Fruit fly (Drosophila melanogaster): Measurements from ENCODE around the gene Cht11.

The Cht11 gene

dm6 chrX:6852574-6852973 lies 3.3 kb upstream of the Cht11 start (continued):
- TF ChIP-seq Sry-β (GFP tag; optimal IDR thresholded peaks at IDR 0.05) (peak; percentile 50), CG7987 (GFP tag; optimal IDR thresholded peaks at IDR 0.05) (peak; percentile 84), CG1529 (GFP tag; optimal IDR thresholded peaks at IDR 0.05) (peak; percentile 79), CG12299 (tag; optimal IDR thresholded peaks at IDR 0.05) (peak; percentile 86), bigmax (GFP tag; optimal IDR thresholded peaks at IDR 0.05) (peak; percentile 13), sob (GFP tag; IDR thresholded peaks at IDR 0.05) (peak; percentile 88), Pdp1 (GFP tag; optimal IDR thresholded peaks at IDR 0.05) (peak; percentile 89 to 93), Hsf (GFP tag; optimal IDR thresholded peaks at IDR 0.05) (peak; percentile 89), CG6254 (GFP tag; optimal IDR thresholded peaks at IDR 0.05) (peak; percentile 59), CG30403 (GFP tag; optimal IDR thresholded peaks at IDR 0.05) (peak; percentile 94), Antp (GFP tag; optimal IDR thresholded peaks at IDR 0.05) (peak; percentile 94), grau (tag; optimal IDR thresholded peaks at IDR 0.05) (peak; percentile 93), Ets97D (GFP tag; optimal IDR thresholded peaks at IDR 0.05) (peak; percentile 86), caup (GFP tag; optimal IDR thresholded peaks at IDR 0.05; ENCODE audit: severe bottlenecking) (peak; percentile 90), pfk (GFP tag; optimal IDR thresholded peaks at IDR 0.05) (peak; percentile 41), NfI (GFP tag; optimal IDR thresholded peaks at IDR 0.05) (peak; percentile 94), gcm (GFP tag; optimal IDR thresholded peaks at IDR 0.05) (peak; percentile 83), phol (tag; optimal IDR thresholded peaks at IDR 0.05) (peak; percentile 93), Chrac-16 (GFP tag; optimal IDR thresholded peaks at IDR 0.05) (peak; percentile 88), CG12155 (GFP tag; optimal IDR thresholded peaks at IDR 0.05) (peak; percentile 90), PHDP (tag; optimal IDR thresholded peaks at IDR 0.05) (peak; percentile 91), dysf (GFP tag; IDR thresholded peaks at IDR 0.05) (peak; percentile 92), CG18599 (GFP tag; optimal IDR thresholded peaks at IDR 0.05) (peak; percentile 95), CG10543 (GFP tag; optimal IDR thresholded peaks at IDR 0.05) (peak; percentile 87), maf-S (GFP tag; optimal IDR thresholded peaks at IDR 0.05) (peak; percentile 90), so (GFP tag; IDR thresholded peaks at IDR 0.05) (peak; percentile 79), CG3838 (GFP tag; optimal IDR thresholded peaks at IDR 0.05) (peak; percentile 47), hth (optimal IDR thresholded peaks at IDR 0.05) (no peak), CG12104 (GFP tag; optimal IDR thresholded peaks at IDR 0.05) (peak; percentile 90), tio (GFP tag; optimal IDR thresholded peaks at IDR 0.05) (peak; percentile 88), Hmx (GFP tag; optimal IDR thresholded peaks at IDR 0.05) (peak; percentile 74), CG16863 (GFP tag; optimal IDR thresholded peaks at IDR 0.05) (peak; percentile 87), CG8281 (tag; optimal IDR thresholded peaks at IDR 0.05) (peak; percentile 73), Fer1 (GFP tag; optimal IDR thresholded peaks at IDR 0.05) (peak; percentile 91), CG10321 (GFP tag; IDR thresholded peaks at IDR 0.05) (peak; percentile 53; the same call in 1 of the 2 replicates), sima (GFP tag; optimal IDR thresholded peaks at IDR 0.05) (peak; percentile 82), CG12942 (GFP tag; optimal IDR thresholded peaks at IDR 0.05) (peak; percentile 86), ranshi (GFP tag; IDR thresholded peaks at IDR 0.05) (peak; percentile 88), CG31388 (GFP tag; optimal IDR thresholded peaks at IDR 0.05) (peak; percentile 47), bowl (GFP tag; IDR thresholded peaks at IDR 0.05) (peak; percentile 12; the same call in 1 of the 2 replicates), Hr78 (GFP tag; optimal IDR thresholded peaks at IDR 0.05) (peak in 1 of 2 experiments; percentile 17), Blimp-1 (GFP tag; optimal IDR thresholded peaks at IDR 0.05) (peak; percentile 86), CG18476 (GFP tag; optimal IDR thresholded peaks at IDR 0.05) (peak; percentile 89), ase (GFP tag; IDR thresholded peaks at IDR 0.05) (peak; percentile 70), CkIIα-i1 (GFP tag; IDR thresholded peaks at IDR 0.05) (no peak), CG32767 (GFP tag; IDR thresholded peaks at IDR 0.05) (peak; percentile 86), sisA (GFP tag; IDR thresholded peaks at IDR 0.05) (peak; percentile 86), CG13296 (GFP tag; optimal IDR thresholded peaks at IDR 0.05) (peak; percentile 90), dmrt11E (tag; optimal IDR thresholded peaks at IDR 0.05) (peak; percentile 83), ttk (GFP tag; IDR thresholded peaks at IDR 0.05) (peak; percentile 80)
